Worm (Caenorhabditis elegans): ENCODE results near the gene mpst-3.

The mpst-3 gene

DNA sequence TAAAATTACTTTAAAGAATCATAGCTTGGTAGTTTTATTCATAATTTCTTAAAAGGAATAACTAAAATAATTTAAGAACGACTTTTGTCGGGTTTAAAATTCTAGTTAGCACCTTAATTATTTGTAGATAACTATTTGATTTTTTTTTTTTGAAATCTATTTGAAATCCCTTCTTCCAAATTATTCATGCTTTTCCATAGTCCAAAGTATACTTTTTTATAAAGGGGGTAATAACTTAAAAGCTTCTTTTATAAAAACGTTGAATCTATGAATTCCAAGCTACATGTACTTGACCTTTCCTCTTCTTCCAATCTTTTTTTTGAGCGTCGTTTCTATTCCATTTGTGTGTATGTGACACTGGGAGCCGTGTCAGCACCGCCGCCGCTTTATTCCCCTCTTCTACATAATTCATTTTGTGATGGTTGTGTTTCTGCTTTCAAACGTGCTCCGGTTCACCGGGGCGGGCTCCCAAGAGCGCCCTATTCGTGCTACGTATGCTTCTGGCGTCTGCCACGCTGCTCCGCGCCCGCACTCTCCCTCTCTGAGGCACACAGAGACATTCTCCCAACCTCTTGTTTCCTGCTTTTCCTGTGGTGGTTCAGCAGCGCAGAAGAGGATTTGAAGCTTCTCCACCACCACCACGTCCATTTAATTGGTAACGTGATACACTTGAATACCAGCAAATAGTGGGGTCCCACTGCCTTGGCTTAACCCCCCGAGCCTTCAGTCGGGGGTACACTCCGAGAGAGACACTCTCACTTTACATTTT is 38.2 kb downstream of the mpst-3 start:
- no peak for TF ChIP-seq ces-1 (GFP tag; optimal IDR thresholded peaks at IDR 0.05)
- no peak for TF ChIP-seq mep-1 (tag; optimal IDR thresholded peaks at IDR 0.05)
- no peak for TF ChIP-seq sptf-1 (tag; optimal IDR thresholded peaks at IDR 0.05)
- no peak for TF ChIP-seq ceh-43 (GFP tag; optimal IDR thresholded peaks at IDR 0.05)
- TF ChIP-seq ceh-39 (tag; optimal IDR thresholded peaks at IDR 0.05): no peak
- no peak for TF ChIP-seq bed-3 (GFP tag; optimal IDR thresholded peaks at IDR 0.05)
- no peak for TF ChIP-seq lin-13 (tag; optimal IDR thresholded peaks at IDR 0.05)
- no peak for TF ChIP-seq blmp-1 (tag; optimal IDR thresholded peaks at IDR 0.05)

- TF ChIP-seq drap-1 (GFP tag; optimal IDR thresholded peaks at IDR 0.05): no peak
- no peak for TF ChIP-seq unc-62 (GFP tag; optimal IDR thresholded peaks at IDR 0.05)
Measured at ce11 chrV:14936587-14936986, 41.1 kb downstream of the mpst-3 start, which contains the start of gene C30G7.2. Gene C30G7.2, plus strand, starts transcription at chrV:14936887.

ce11 chrV:14942898-14943297 is 47.5 kb downstream of the mpst-3 start:
- TF ChIP-seq zip-8 (tag; optimal IDR thresholded peaks at IDR 0.05) (peak; percentile 96), tbx-8 (GFP tag; optimal IDR thresholded peaks at IDR 0.05) (no peak)

ce11 chrV:14943774-14944173 is 48.3 kb downstream of the mpst-3 start:
- TF ChIP-seq unc-120 (tag; optimal IDR thresholded peaks at IDR 0.05; ENCODE audit: poor library complexity, severe bottlenecking) (no peak), lsy-2 (tag; optimal IDR thresholded peaks at IDR 0.05) (no peak), sptf-1 (tag; optimal IDR thresholded peaks at IDR 0.05) (no peak), ham-2 (GFP tag; optimal IDR thresholded peaks at IDR 0.05) (no peak), pha-4 (tag; optimal IDR thresholded peaks at IDR 0.05) (no peak), elt-3 (tag; optimal IDR thresholded peaks at IDR 0.05) (no peak), ceh-43 (GFP tag; optimal IDR thresholded peaks at IDR 0.05) (no peak), elt-1 (tag; optimal IDR thresholded peaks at IDR 0.05; ENCODE audit: borderline replicate concordance, insufficient read depth) (no peak), nhr-28 (tag; optimal IDR thresholded peaks at IDR 0.05) (no peak)

DNA sequence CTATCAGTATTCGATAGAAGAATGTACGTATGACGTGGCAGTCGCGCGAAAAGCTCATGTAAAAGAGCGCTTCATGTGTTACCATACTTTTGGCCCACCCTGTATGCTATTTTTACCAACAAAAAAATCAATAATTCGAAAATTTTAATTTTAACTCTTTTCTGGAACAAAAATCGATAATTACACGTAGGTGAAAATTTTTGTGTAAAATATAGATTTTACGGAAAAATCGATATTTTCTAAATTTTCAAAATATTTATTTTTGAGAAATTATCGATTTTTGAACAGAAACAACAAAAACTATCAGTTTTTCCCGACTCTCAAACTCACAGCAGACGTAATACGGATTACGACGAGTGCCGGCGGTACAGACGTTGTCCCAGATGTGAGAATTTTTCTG is 49.7 kb downstream of the mpst-3 start:
- TF ChIP-seq ceh-39 (tag; optimal IDR thresholded peaks at IDR 0.05) (no peak), bed-3 (GFP tag; optimal IDR thresholded peaks at IDR 0.05) (no peak)

DNA sequence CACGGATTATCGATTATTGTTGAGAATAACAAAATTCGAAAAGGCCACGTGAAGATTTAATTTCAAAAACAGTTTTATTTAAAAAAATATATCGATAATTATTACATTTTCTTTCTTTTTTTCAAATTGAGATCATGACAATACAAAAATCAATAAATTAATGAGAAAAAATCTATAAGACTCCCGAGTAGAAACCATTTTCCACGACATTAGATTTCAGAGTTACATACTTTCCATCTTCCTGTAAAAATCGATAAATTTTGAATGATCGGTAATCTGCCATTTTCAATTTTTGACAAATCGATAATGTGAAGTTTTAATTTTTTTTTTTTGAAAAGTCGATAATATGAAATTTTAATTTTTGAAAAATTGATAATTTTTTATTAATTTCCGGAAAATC is 50.2 kb downstream of the mpst-3 start, which contains the start of gene C30G7.3:
Gene C30G7.3 (minus strand): TSS at position 8 of the 400 bp plus-strand sequence.
- TF ChIP-seq snpc-4 (tag; optimal IDR thresholded peaks at IDR 0.05) (no peak), nhr-237 (tag; optimal IDR thresholded peaks at IDR 0.05) (no peak), sptf-1 (tag; optimal IDR thresholded peaks at IDR 0.05) (no peak), blmp-1 (tag; optimal IDR thresholded peaks at IDR 0.05) (no peak), sem-2 (GFP tag; optimal IDR thresholded peaks at IDR 0.05) (no peak), M03D4.4 (tag; optimal IDR thresholded peaks at IDR 0.05) (no peak), nhr-76 (tag; optimal IDR thresholded peaks at IDR 0.05) (no peak), ces-1 (GFP tag; optimal IDR thresholded peaks at IDR 0.05) (no peak), unc-120 (tag; optimal IDR thresholded peaks at IDR 0.05; ENCODE audit: poor library complexity, severe bottlenecking) (no peak), drap-1 (GFP tag; optimal IDR thresholded peaks at IDR 0.05) (no peak), unc-62 (GFP tag; optimal IDR thresholded peaks at IDR 0.05) (no peak), ceh-39 (tag; optimal IDR thresholded peaks at IDR 0.05) (no peak), flh-1 (GFP tag; optimal IDR thresholded peaks at IDR 0.05) (no peak), ceh-43 (GFP tag; optimal IDR thresholded peaks at IDR 0.05) (no peak)

- TF ChIP-seq snpc-4 (tag; optimal IDR thresholded peaks at IDR 0.05) (no peak), ces-1 (GFP tag; optimal IDR thresholded peaks at IDR 0.05) (no peak), cnd-1 (tag; optimal IDR thresholded peaks at IDR 0.05) (no peak), sptf-1 (tag; optimal IDR thresholded peaks at IDR 0.05) (no peak), mep-1 (tag; optimal IDR thresholded peaks at IDR 0.05) (no peak)
Measured at ce11 chrV:14947022-14947421, 51.6 kb downstream of the mpst-3 start, which contains the start of gene C30G7.4. Gene C30G7.4, minus strand, starts transcription at chrV:14947122.
